Worm (Caenorhabditis elegans) whole organism, L2 larva: ENCODE data around the gene srw-124.
"Not testable (repeated sequence)": the region's sequence is repeated elsewhere in the genome, so short reads cannot be mapped to it uniquely, and the experiment has no call there.

Experiments used
- ceh-82 ChIP-seq: fragments of 150-350 bp; optimal IDR thresholded peaks from 2 replicates; lab custom pipeline; 2014; ENCODE audit warnings: missing biosample characterization, missing genetic modification characterization
- dmd-4 ChIP-seq: sonication (generic microtip); optimal IDR thresholded peaks from 2 replicates; lab custom pipeline; 2017; ENCODE audit warnings: missing biosample characterization, missing genetic modification characterization
- nhr-10 ChIP-seq: sonication (generic microtip); optimal IDR thresholded peaks from 2 replicates; lab custom pipeline; 2017; ENCODE audit warnings: missing biosample characterization, missing genetic modification characterization

DNA sequence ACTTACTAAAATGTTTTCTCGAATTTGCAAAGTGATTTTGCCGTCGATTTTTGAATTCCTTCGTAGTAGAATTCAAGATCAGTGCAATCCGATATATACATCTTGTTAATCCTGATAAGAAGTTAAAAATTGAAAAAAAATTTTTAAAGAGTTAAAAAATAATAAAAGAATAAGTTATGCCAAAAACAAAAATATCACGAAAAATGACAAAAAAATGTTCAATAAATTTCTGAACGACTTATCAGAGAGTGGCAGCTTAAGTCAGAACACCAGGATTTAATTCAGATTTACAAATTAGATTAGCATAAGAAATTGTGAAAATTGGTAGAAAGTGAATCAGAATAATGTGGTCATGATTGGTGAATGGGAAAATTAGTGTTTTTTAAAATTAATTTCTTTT, 24.3 kb upstream of the srw-124 start, which contains the start of gene srw-122:
- TF ChIP-seq dmd-4; nhr-10 (tag; lab: Kevin White, UChicago); ceh-82: not testable (repeated sequence)
